Fruit fly (Drosophila melanogaster): ENCODE measurements around the gene sals.

sals gene

dm6 chr3R:11409667-11410137 lies 41.9 kb downstream of the sals start, which contains the start of the genes mgr and Irbp (continued):
- TF ChIP-seq fkh (GFP tag; optimal IDR thresholded peaks at IDR 0.05): no peak
- TF ChIP-seq ss (GFP tag; optimal IDR thresholded peaks at IDR 0.05): peak in 1 of 2 experiments; percentile 81
- TF ChIP-seq CG9139 (GFP tag; optimal IDR thresholded peaks at IDR 0.05): peak; percentile 68
- peak; percentile 84 for TF ChIP-seq CG8632 (GFP tag; optimal IDR thresholded peaks at IDR 0.05)
- peak; percentile 85 for TF ChIP-seq CG8119 (GFP tag; IDR thresholded peaks at IDR 0.05)
- peak; percentile 82 for TF ChIP-seq CG11294 (GFP tag; IDR thresholded peaks at IDR 0.05)
- TF ChIP-seq acj6 (GFP tag; optimal IDR thresholded peaks at IDR 0.05): peak; percentile 84
- TF ChIP-seq pdm3 (GFP tag; optimal IDR thresholded peaks at IDR 0.05): no peak
- peak; percentile 60 for TF ChIP-seq CG8319 (GFP tag; optimal IDR thresholded peaks at IDR 0.05)
- TF ChIP-seq CG15336 (GFP tag; IDR thresholded peaks at IDR 0.05): no peak; the same call in none of the 2 replicates
- TF ChIP-seq fd85E (GFP tag; optimal IDR thresholded peaks at IDR 0.05): no peak
- TF ChIP-seq Hr39 (GFP tag; optimal IDR thresholded peaks at IDR 0.05): no peak
- TF ChIP-seq CG7368 (GFP tag; optimal IDR thresholded peaks at IDR 0.05): peak; percentile 66
- TF ChIP-seq Sox14 (GFP tag; optimal IDR thresholded peaks at IDR 0.05): peak; percentile 63
- TF ChIP-seq CG6276 (GFP tag; optimal IDR thresholded peaks at IDR 0.05): no peak
- no peak for TF ChIP-seq salr (GFP tag; optimal IDR thresholded peaks at IDR 0.05)
- TF ChIP-seq CG6163 (GFP tag; IDR thresholded peaks at IDR 0.05): peak; percentile 89

- TF ChIP-seq esn (GFP tag; optimal IDR thresholded peaks at IDR 0.05) (no peak), Eip75B (GFP tag; optimal IDR thresholded peaks at IDR 0.05) (no peak), ss (GFP tag; optimal IDR thresholded peaks at IDR 0.05) (no peak), Lpt (GFP tag; optimal IDR thresholded peaks at IDR 0.05) (no peak), svp (GFP tag) (no peak), dsx (GFP tag; optimal IDR thresholded peaks at IDR 0.05; ENCODE audit: poor library complexity, severe bottlenecking) (no peak), CG10631 (GFP tag; optimal IDR thresholded peaks at IDR 0.05) (no peak), CG11902 (GFP tag; optimal IDR thresholded peaks at IDR 0.05) (no peak), acj6 (GFP tag; optimal IDR thresholded peaks at IDR 0.05) (no peak), CG9139 (GFP tag; optimal IDR thresholded peaks at IDR 0.05) (no peak), Hr4 (GFP tag; optimal IDR thresholded peaks at IDR 0.05) (no peak), lz (GFP tag; optimal IDR thresholded peaks at IDR 0.05) (no peak), salr (GFP tag; optimal IDR thresholded peaks at IDR 0.05) (no peak), CG8632 (GFP tag; optimal IDR thresholded peaks at IDR 0.05) (no peak), fd85E (GFP tag; optimal IDR thresholded peaks at IDR 0.05) (no peak), cyc (GFP tag; optimal IDR thresholded peaks at IDR 0.05) (no peak), CG11762 (GFP tag; optimal IDR thresholded peaks at IDR 0.05; ENCODE audit: insufficient read depth) (no peak), topi (GFP tag; optimal IDR thresholded peaks at IDR 0.05) (no peak)
These were observed 43.9 kb downstream of the sals start, which contains the start of gene mRpL40 for dm6 chr3R:11407733-11408134. mRpL40 (plus strand) TSS chr3R:11407918.

- TF ChIP-seq CG8119 (GFP tag; IDR thresholded peaks at IDR 0.05) (no peak), Hr39 (GFP tag; optimal IDR thresholded peaks at IDR 0.05) (no peak), dac (GFP tag; optimal IDR thresholded peaks at IDR 0.05) (no peak), Lpt (GFP tag; optimal IDR thresholded peaks at IDR 0.05) (no peak), CG3032 (tag; optimal IDR thresholded peaks at IDR 0.05) (no peak), CG15336 (GFP tag; IDR thresholded peaks at IDR 0.05) (no peak), Sox14 (GFP tag; optimal IDR thresholded peaks at IDR 0.05) (no peak), vri (GFP tag; optimal IDR thresholded peaks at IDR 0.05) (no peak), CG10631 (GFP tag; optimal IDR thresholded peaks at IDR 0.05) (no peak)
These were observed 48.7 kb downstream of the sals start for dm6 chr3R:11402894-11403293.

- TF ChIP-seq Hr38 (GFP tag; optimal IDR thresholded peaks at IDR 0.05) (no peak), salr (GFP tag; optimal IDR thresholded peaks at IDR 0.05) (no peak), CG10669 (GFP tag; optimal IDR thresholded peaks at IDR 0.05) (no peak), CG11294 (GFP tag; IDR thresholded peaks at IDR 0.05) (no peak), CG8319 (GFP tag; optimal IDR thresholded peaks at IDR 0.05) (no peak), CG15336 (GFP tag; IDR thresholded peaks at IDR 0.05) (no peak), fkh (GFP tag; optimal IDR thresholded peaks at IDR 0.05) (no peak), fd85E (GFP tag; optimal IDR thresholded peaks at IDR 0.05) (no peak), ss (GFP tag; optimal IDR thresholded peaks at IDR 0.05) (no peak), CG11762 (GFP tag; optimal IDR thresholded peaks at IDR 0.05; ENCODE audit: insufficient read depth) (no peak), CG31627 (GFP tag; optimal IDR thresholded peaks at IDR 0.05) (no peak), CG6792 (GFP tag; optimal IDR thresholded peaks at IDR 0.05) (no peak), CG6808 (GFP tag; optimal IDR thresholded peaks at IDR 0.05) (no peak), CG8632 (GFP tag; optimal IDR thresholded peaks at IDR 0.05) (no peak), pdm3 (GFP tag; optimal IDR thresholded peaks at IDR 0.05) (no peak), esn (GFP tag; optimal IDR thresholded peaks at IDR 0.05) (no peak), CG1621 (tag; optimal IDR thresholded peaks at IDR 0.05) (no peak), CG32006 (GFP tag; optimal IDR thresholded peaks at IDR 0.05) (no peak), Gug (GFP tag; IDR thresholded peaks at IDR 0.05) (no peak), net (GFP tag; optimal IDR thresholded peaks at IDR 0.05) (no peak)
These were observed 56.0 kb downstream of the sals start for dm6 chr3R:11395541-11395940.

Measured in whole organism, prepupa.